Fruit fly (Drosophila melanogaster): ENCODE data around the gene Kmn1.

dm6 chrX:11542502-11542901 lies 29.7 kb downstream of the Kmn1 start:
- TF ChIP-seq cnc (optimal IDR thresholded peaks at IDR 0.05): no peak
- no peak for TF ChIP-seq CG5204 (GFP tag; optimal IDR thresholded peaks at IDR 0.05)
- TF ChIP-seq CG1620 (GFP tag; optimal IDR thresholded peaks at IDR 0.05): no peak
- TF ChIP-seq kay (GFP tag; ENCODE audit: borderline replicate concordance): no peak
- no peak for TF ChIP-seq Crg-1 (GFP tag; optimal IDR thresholded peaks at IDR 0.05)
- no peak for TF ChIP-seq CG12768 (GFP tag; optimal IDR thresholded peaks at IDR 0.05)
- no peak for TF ChIP-seq cic (GFP tag; optimal IDR thresholded peaks at IDR 0.05)
- TF ChIP-seq Clk (GFP tag; optimal IDR thresholded peaks at IDR 0.05): no peak
- TF ChIP-seq CG7101 (tag; optimal IDR thresholded peaks at IDR 0.05): no peak
- TF ChIP-seq CG11617 (GFP tag; optimal IDR thresholded peaks at IDR 0.05): no peak
